Worm (Caenorhabditis elegans) whole organism, dauer: Measurements from ENCODE around the gene mpz-5.

Source experiments
- unc-62 ChIP-seq: sonication (generic microtip); optimal IDR thresholded peaks from 2 replicates; lab custom pipeline; 2017; ENCODE audit warnings: missing biosample characterization, missing genetic modification reagents, missing genetic modification characterization

Gene mpz-5

DNA sequence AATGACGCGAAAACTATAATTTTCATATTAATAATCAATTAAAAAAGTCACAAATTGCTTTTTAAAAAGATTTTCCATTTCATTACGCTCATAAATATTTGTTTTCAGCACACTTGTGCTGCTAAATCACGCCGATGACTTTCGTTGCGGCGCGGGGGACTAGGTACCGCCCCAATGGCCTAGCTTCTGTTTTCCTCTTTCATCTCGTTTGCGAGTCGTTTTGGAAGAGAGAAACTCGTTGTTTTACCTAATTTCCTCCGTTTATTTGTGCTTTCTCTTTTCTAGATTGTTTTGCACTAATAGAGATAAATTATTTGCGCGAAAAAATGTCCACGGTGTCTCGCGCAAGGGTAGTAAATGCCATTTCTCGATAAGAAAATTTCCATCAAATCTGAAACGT lies 7.4 kb upstream of the mpz-5 start:
- no peak for TF ChIP-seq unc-62 (GFP tag; lab: Kevin White, UChicago)

DNA sequence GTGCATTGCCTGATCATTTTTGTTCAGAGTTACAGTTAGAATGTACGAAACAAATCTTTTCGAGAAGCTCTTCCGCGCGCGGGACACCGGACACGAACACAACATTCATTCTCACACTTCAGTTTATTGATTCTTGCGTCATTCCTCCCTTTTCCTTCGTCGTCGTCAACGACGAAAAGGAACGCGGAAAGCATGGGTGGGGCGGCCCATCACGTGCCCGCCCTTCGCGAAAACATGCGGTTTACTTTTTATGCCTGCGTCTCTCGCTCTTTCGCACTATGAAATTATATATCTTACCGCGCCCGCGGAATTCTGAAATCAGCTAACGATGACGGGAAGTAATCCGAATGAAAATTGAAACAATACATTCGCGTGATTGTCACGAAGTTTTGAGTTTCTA lies 7.0 kb upstream of the mpz-5 start:
- TF ChIP-seq unc-62 (GFP tag; lab: Kevin White, UChicago), result no peak

DNA sequence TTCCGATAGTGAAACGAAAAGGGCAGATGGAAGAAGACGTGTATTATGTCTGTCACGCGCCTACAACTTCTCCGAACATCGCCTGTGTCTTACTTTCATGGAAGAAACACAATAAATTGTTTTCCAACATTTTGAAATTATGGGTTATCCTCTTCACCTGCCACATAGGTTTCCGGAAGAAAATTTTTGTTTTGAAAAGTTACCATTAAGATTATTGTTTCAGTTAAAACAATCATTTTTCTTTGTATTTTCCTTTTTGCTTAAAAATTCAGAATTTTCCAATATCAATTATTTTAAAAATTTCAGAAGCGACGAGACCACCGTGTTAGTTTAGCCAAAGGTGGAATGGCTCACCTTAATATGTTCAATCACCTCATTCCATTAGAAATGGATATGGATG lies 979 bp upstream of the mpz-5 start, which contains the start of gene mask-1:
Gene mask-1 (plus strand): TSS at position 301 of the 400 bp plus-strand sequence.
- TF ChIP-seq unc-62 (GFP tag; lab: Kevin White, UChicago), result no peak

ce11 chrIV:10368326-10368725 lies 5.3 kb downstream of the mpz-5 start, which contains the start of gene iars-1:
Gene iars-1, plus strand, starts transcription at chrIV:10368601.
- no peak for TF ChIP-seq unc-62 (GFP tag; lab: Kevin White, UChicago)

DNA sequence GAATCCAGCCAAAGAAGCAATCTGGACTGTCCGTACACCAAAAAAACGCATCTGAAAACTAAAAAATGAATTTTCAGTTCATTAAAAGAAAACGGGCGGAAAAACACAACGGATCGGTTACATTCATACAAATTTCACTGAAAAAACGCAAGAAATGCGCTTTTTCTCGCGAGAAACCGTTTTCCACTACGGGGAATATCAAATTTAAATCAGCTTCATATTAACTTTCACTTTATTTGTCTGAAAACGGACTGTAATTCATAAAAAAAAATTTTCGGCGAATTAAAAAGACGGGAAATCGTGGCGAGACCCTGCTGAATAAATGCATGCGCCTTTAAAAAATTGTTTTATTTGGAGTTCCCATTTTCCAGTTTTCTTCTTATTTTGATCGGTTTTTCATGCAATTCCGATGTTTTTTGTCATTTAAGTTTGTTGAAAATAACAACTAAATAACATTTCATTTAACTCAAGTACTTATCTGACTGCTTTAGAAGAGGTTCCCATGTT lies 5.8 kb downstream of the mpz-5 start, which contains the start of gene pges-2:
Gene pges-2 (minus strand): TSS at position 51 of the 507 bp plus-strand sequence.
- TF ChIP-seq unc-62 (GFP tag; lab: Kevin White, UChicago), result no peak

- no peak for TF ChIP-seq unc-62 (GFP tag; lab: Kevin White, UChicago)
These were observed 7.6 kb downstream of the mpz-5 start, which contains the start of gene sir-2.1 for ce11 chrIV:10366018-10366417. Gene sir-2.1, minus strand, starts transcription at chrIV:10366229.

ce11 chrIV:10360336-10360735 lies 13.3 kb downstream of the mpz-5 start, which contains the start of gene ugt-59:
Gene ugt-59, plus strand, starts transcription at chrIV:10360636.
- no peak for TF ChIP-seq unc-62 (GFP tag; lab: Kevin White, UChicago)

DNA sequence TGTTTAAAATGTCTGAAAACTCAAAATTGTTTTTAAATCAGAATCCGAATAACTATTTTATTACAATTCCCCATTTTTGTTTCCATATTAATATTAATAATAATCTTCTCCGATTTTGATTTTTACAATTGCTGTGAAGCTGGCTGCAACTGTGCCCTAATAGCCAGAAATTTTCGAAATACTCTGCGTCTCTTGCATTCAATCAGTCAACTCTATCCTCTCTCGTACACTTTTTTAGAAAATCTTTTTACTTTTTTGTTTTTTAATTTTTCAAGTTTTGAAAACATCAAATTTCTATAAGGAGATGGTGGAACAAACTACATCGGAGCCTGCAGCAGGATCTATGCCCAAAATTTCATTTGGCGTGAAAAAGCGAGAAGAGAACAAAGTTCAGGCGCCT lies 15.8 kb downstream of the mpz-5 start, which contains the start of gene gkow-1:
Gene gkow-1 (plus strand): TSS at position 301 of the 400 bp plus-strand sequence.
- no peak for TF ChIP-seq unc-62 (GFP tag; lab: Kevin White, UChicago)

- no peak for TF ChIP-seq unc-62 (GFP tag; lab: Kevin White, UChicago)
These were observed 16.6 kb downstream of the mpz-5 start, which contains the start of gene R11A8.1 for ce11 chrIV:10357072-10357471. Gene R11A8.1, minus strand, starts transcription at chrIV:10357172.

- TF ChIP-seq unc-62 (GFP tag; lab: Kevin White, UChicago), result no peak
These were observed 21.4 kb downstream of the mpz-5 start, which contains the start of gene Y43C5B.2 for ce11 chrIV:10352243-10352642. Gene Y43C5B.2, minus strand, starts transcription at chrIV:10352343.

DNA sequence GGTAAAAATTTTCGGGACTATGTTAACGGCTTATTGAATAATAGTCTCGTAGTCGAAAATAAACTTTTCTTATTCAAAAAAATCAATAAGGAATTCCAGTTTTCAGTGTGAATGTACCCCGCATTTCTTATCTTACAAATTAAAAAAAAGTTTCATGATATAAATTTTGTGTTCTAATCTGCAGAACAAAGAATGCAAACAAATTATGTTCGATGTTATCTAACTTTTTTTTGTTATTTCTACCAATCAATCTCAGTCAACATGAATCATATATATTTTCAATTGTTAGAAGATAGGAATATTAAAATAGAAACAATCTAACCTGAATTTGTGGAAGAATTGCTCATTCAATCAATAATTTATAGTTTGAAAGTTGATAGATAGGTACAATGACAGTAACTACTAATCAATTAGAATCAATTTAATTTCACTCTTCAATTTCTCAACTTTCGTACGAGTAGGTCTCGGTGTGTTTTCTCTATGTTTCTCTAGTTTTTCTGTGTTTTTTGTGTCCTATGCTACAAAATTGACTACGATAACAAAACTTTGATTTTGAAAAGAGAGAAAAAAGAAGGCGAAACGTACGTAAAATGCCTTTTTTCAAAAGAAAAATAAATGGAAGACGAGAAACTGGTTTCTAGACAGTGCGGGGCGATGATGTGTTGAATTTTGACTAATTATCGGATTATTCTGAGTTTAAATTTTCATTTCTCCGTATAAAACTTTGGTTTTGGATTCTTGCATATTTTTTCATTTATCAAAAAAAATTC lies 23.6 kb downstream of the mpz-5 start, which contains the start of the genes unc-43 and Y43C5B.3:
Gene unc-43 (minus strand): TSS at position 347 of the 770 bp plus-strand sequence.
Gene Y43C5B.3 (plus strand): TSS at position 720 of the 770 bp plus-strand sequence.
- no peak for TF ChIP-seq unc-62 (GFP tag; lab: Kevin White, UChicago)

ce11 chrIV:10347528-10347927 lies 26.1 kb downstream of the mpz-5 start:
- no peak for TF ChIP-seq unc-62 (GFP tag; lab: Kevin White, UChicago)

- TF ChIP-seq unc-62 (GFP tag; lab: Kevin White, UChicago), result no peak
These were observed 26.7 kb downstream of the mpz-5 start for ce11 chrIV:10346948-10347347.

ce11 chrIV:10345990-10346389 lies 27.6 kb downstream of the mpz-5 start:
- TF ChIP-seq unc-62 (GFP tag; lab: Kevin White, UChicago), result no peak

ce11 chrIV:10345486-10345885 lies 28.1 kb downstream of the mpz-5 start:
- no peak for TF ChIP-seq unc-62 (GFP tag; lab: Kevin White, UChicago)

DNA sequence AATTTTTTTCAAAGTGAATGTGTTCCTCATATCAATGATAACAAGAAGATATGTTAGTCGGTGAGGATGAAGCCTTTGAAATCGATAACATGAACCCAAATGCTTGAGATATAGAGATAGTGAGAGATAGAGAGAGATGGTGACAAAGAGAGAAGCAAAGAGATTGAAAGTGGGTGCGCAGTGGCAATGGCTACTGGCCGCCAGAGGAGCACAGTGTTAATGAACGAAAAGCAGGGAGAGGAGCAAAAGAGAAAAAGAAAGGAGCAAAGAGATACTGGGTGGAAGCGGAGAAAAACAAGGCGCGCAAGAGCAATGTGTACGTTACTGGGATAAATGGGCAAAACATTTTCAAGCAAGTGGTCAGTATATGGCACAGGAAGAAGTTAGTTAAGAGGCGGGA lies 29.0 kb downstream of the mpz-5 start:
- TF ChIP-seq unc-62 (GFP tag; lab: Kevin White, UChicago), result no peak
